Worm (Caenorhabditis elegans) whole organism, young adult: ENCODE measurements around the gene mtm-5.

ENCODE experiments used
- F10E7.11 ChIP-seq: sonication (generic microtip); optimal IDR thresholded peaks from 2 replicates; lab custom pipeline; 2017; ENCODE audit warnings: mild to moderate bottlenecking, missing genetic modification characterization, moderate library complexity, missing compliant biosample characterization
- T07F8.4 ChIP-seq: sonication (generic microtip); optimal IDR thresholded peaks from 2 replicates; lab custom pipeline; 2016; ENCODE audit warnings: mild to moderate bottlenecking, missing genetic modification characterization, moderate library complexity, missing compliant biosample characterization
- ama-1 ChIP-seq, 3 experiments: fragments of 150-350 bp in 1 of 3; sonication (generic microtip) in 2 of 3; optimal IDR thresholded peaks; 2 replicates each; lab custom pipeline; 2014 to 2018; ENCODE audit warnings: missing biosample characterization in 2 of 3, missing genetic modification characterization in 2 of 3, missing genetic modification reagents in 2 of 3
- aptf-3 ChIP-seq: fragments of 200-800 bp; sonication (Bioruptor generic); IDR thresholded peaks from 2 replicates; pipeline ENCODE4 v1.3.6; 2022; ENCODE audit warnings: missing genetic modification characterization, missing compliant biosample characterization
- bed-2 ChIP-seq: fragments of 200-800 bp; sonication (Bioruptor generic); IDR thresholded peaks from 2 replicates; pipeline ENCODE4 v1.3.6; 2022; ENCODE audit warnings: missing genetic modification reagents, missing genetic modification characterization, missing compliant biosample characterization
- ccch-3 ChIP-seq: fragments of 200-800 bp; sonication (Bioruptor generic); optimal IDR thresholded peaks from 2 replicates; lab custom pipeline; 2018; ENCODE audit warnings: mild to moderate bottlenecking, missing genetic modification characterization, missing compliant biosample characterization
- dpl-1 ChIP-seq: fragments of 150-350 bp; optimal IDR thresholded peaks from 2 replicates; lab custom pipeline; 2014; ENCODE audit warnings: missing biosample characterization, missing genetic modification reagents, missing genetic modification characterization
- ekl-4 ChIP-seq: fragments of 200-800 bp; sonication (Bioruptor generic); IDR thresholded peaks from 2 replicates; pipeline ENCODE4 v1.3.6; 2022; ENCODE audit warnings: missing genetic modification reagents, missing genetic modification characterization, missing compliant biosample characterization
- hlh-12 ChIP-seq: sonication (generic microtip); optimal IDR thresholded peaks from 2 replicates; lab custom pipeline; 2016; ENCODE audit warnings: missing genetic modification characterization, missing compliant biosample characterization
- let-526 ChIP-seq: fragments of 200-800 bp; sonication (Bioruptor generic); IDR thresholded peaks from 2 replicates; pipeline ENCODE4 v1.3.6; 2022; ENCODE audit warnings: missing genetic modification reagents, missing genetic modification characterization, missing compliant biosample characterization
- snpc-4 ChIP-seq, 5 experiments: fragments of 150-350 bp in 1 of 5; sonication (generic microtip) in 4 of 5; optimal IDR thresholded peaks; 2 replicates each; lab custom pipeline; 2014 to 2018; ENCODE audit warnings: missing genetic modification characterization in 5 of 5, missing biosample characterization in 3 of 5, antibody characterized with exemption in 2 of 5, mild to moderate bottlenecking in 2 of 5, missing compliant biosample characterization in 2 of 5, missing genotype in 2 of 5, moderate library complexity in 2 of 5, missing genetic modification reagents in 1 of 5
- unc-62 ChIP-seq: fragments of 150-350 bp; optimal IDR thresholded peaks from 2 replicates; lab custom pipeline; 2014; ENCODE audit warnings: missing biosample characterization, missing genetic modification reagents, missing genetic modification characterization

- no peak for TF ChIP-seq T07F8.4 (tag; lab: Kevin White, UChicago)
- TF ChIP-seq let-526, result no peak
- no peak for TF ChIP-seq ccch-3 (GFP tag; lab: Kevin White, UChicago)
- TF ChIP-seq ama-1 (optimal IDR thresholded peaks at IDR 0.05; lab: Kevin White, UChicago), result no peak
- no peak for TF ChIP-seq ama-1 (GFP tag; optimal IDR thresholded peaks at IDR 0.05; lab: Kevin White, UChicago)
- TF ChIP-seq hlh-12 (tag; lab: Kevin White, UChicago), result no peak
- TF ChIP-seq dpl-1 (GFP tag; lab: Kevin White, UChicago), result no peak
- TF ChIP-seq bed-2 (GFP tag; lab: Robert Waterston, UW), result no peak
- TF ChIP-seq aptf-3 (GFP tag; lab: Robert Waterston, UW), result no peak
- TF ChIP-seq F10E7.11 (tag; lab: Kevin White, UChicago), result no peak
- no peak for TF ChIP-seq ekl-4
- TF ChIP-seq snpc-4 (GFP tag; optimal IDR thresholded peaks at IDR 0.05; lab: Kevin White, UChicago), result no peak
- no peak for TF ChIP-seq snpc-4 (tag; optimal IDR thresholded peaks at IDR 0.05; lab: Kevin White, UChicago)
- no peak for TF ChIP-seq unc-62 (GFP tag; lab: Kevin White, UChicago)
Measured at ce11 chrX:5195462-5196160, 47.6 kb downstream of the mtm-5 start, which contains the start of gene pqn-62.
